Worm (Caenorhabditis elegans) whole organism, L2 larva: ENCODE results near the gene C17H12.8.

Source experiments
- egl-27 ChIP-seq: sonication (generic microtip); optimal IDR thresholded peaks from 3 replicates; lab custom pipeline; 2017; ENCODE audit warnings: missing biosample characterization, missing genetic modification reagents, missing genetic modification characterization
- elt-3 ChIP-seq: sonication (generic microtip); optimal IDR thresholded peaks from 2 replicates; lab custom pipeline; 2017; ENCODE audit warnings: missing biosample characterization, missing genetic modification characterization
- lsy-2 ChIP-seq, 2 experiments: fragments of 150-350 bp in 1 of 2; sonication (generic microtip) in 1 of 2; optimal IDR thresholded peaks; 2 replicates each; lab custom pipeline; 2014 to 2017; ENCODE audit warnings: missing biosample characterization in 2 of 2, missing genetic modification characterization in 2 of 2
- mab-5 ChIP-seq: fragments of 150-350 bp; optimal IDR thresholded peaks from 2 replicates; lab custom pipeline; 2014; ENCODE audit warnings: missing biosample characterization, missing genetic modification characterization
- nhr-6 ChIP-seq: fragments of 150-350 bp; optimal IDR thresholded peaks from 2 replicates; lab custom pipeline; 2014; ENCODE audit warnings: missing biosample characterization, missing genetic modification characterization
- sma-3 ChIP-seq: sonication (generic microtip); optimal IDR thresholded peaks from 2 replicates; lab custom pipeline; 2016; ENCODE audit warnings: missing genetic modification reagents, missing genetic modification characterization, missing compliant biosample characterization
- snpc-4 ChIP-seq: fragments of 150-350 bp; optimal IDR thresholded peaks from 2 replicates; lab custom pipeline; 2014; ENCODE audit warnings: missing biosample characterization, missing genetic modification characterization
- unc-39 ChIP-seq: fragments of 150-350 bp; optimal IDR thresholded peaks from 2 replicates; lab custom pipeline; 2014; ENCODE audit warnings: missing biosample characterization, missing genetic modification characterization
- ztf-11 ChIP-seq: sonication (generic microtip); optimal IDR thresholded peaks from 2 replicates; lab custom pipeline; 2017; ENCODE audit warnings: missing biosample characterization, missing genetic modification characterization

DNA sequence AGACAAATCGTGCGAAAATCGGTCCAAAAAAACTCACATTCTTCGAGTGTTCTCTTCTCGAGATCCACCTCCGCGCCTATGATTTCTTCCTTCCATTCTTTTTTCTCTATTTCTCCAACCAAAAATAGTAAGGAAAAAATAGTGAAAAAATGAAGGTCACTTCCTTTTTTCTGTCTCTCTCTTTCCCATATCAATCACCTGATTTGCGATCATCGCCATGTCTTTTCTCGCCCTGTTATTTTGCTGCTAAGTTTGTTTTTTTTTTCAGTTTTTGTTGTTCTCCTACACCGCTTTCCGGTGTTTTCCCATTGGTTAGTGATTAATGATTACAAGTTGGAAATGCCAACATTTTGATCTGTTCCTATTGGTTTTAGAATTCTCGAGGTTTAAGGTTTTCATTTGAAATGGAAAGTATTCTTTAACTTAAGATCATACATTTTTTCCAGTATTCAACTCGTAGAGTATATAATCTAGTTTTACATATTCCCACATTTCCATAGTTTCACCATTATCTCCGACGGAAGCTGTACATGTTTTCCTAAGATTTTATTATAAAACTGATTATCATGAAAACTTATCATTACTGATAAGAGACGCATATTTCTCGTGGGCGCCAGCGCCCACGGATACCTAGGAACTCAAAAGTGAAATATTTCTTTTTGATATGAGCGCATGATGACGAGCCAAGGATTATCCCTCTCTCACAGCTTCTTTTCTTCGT, 23.2 kb downstream of the C17H12.8 start:
- TF ChIP-seq nhr-6 (no peak), sma-3 (GFP tag; lab: Kevin White, UChicago) (no peak), ztf-11 (tag; lab: Kevin White, UChicago) (no peak), unc-39 (no peak), elt-3 (tag; lab: Kevin White, UChicago) (no peak), snpc-4 (no peak), egl-27 (tag; lab: Kevin White, UChicago) (no peak), lsy-2 (tag; optimal IDR thresholded peaks at IDR 0.05; lab: Kevin White, UChicago) (no peak), mab-5 (tag; lab: Kevin White, UChicago) (no peak)
